Worm (Caenorhabditis elegans) whole organism, midembryonic: Measurements from ENCODE around the gene frm-8.

Experiments
- cog-1 ChIP-seq: sonication (generic microtip); optimal IDR thresholded peaks from 2 replicates; lab custom pipeline; 2016; ENCODE audit warnings: missing genetic modification characterization, missing compliant biosample characterization
- ref-1 ChIP-seq: fragments of 200-800 bp; sonication (Bioruptor generic); conservative IDR thresholded peaks from 2 replicates; pipeline ENCODE4 v1.3.6; 2022; ENCODE audit warnings: missing genetic modification reagents, missing genetic modification characterization, missing compliant biosample characterization
- tab-1 ChIP-seq: fragments of 200-800 bp; sonication (Bioruptor generic); IDR thresholded peaks from 2 replicates; pipeline ENCODE4 v1.3.6; 2022; ENCODE audit warnings: missing genetic modification characterization, missing compliant biosample characterization
- ztf-29 ChIP-seq: fragments of 200-800 bp; sonication (Bioruptor generic); IDR thresholded peaks from 2 replicates; pipeline ENCODE4 v1.3.6; 2022; ENCODE audit warnings: missing genetic modification reagents, missing genetic modification characterization, missing compliant biosample characterization

DNA sequence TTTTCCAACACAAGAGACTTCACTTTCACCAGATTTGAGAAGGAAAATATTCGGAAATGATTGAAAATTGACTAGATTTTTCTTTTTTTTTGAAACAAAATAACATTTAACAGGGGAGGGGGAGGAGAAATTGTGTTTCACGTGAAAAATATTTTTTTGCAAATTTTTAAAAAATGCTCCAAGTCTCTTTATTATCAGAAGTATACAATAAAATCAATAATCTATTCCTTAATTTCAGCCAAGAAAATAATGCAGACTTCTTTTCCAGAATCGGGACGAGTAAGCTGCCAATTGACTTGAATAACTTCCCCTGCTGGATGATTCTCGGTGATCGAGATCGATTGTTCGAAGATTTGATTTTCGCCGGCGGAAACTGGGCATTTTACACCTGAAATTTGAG lies 20.6 kb downstream of the frm-8 start, which contains the start of gene R148.7:
- no peak for TF ChIP-seq cog-1 (tag; lab: Kevin White, UChicago)
- TF ChIP-seq tab-1 (GFP tag; lab: Robert Waterston, UW) = no peak
- no peak for TF ChIP-seq ztf-29 (GFP tag; lab: Robert Waterston, UW)
- no peak for TF ChIP-seq ref-1
